Fruit fly (Drosophila melanogaster) Kc167 (cell line): ENCODE results near the gene Mipp2.

Experiments
- Myc ChIP-seq: fragments of >200 bp; optimal IDR thresholded peaks from 2 replicates; lab custom pipeline; 2017; ENCODE audit warnings: missing external identifiers
- Sin3A ChIP-seq: fragments of >200 bp; optimal IDR thresholded peaks from 2 replicates; lab custom pipeline; 2018; ENCODE audit warnings: missing external identifiers
- h ChIP-seq: fragments of >200 bp; optimal IDR thresholded peaks from 3 replicates; lab custom pipeline; 2018; ENCODE audit warnings: missing external identifiers
- insv ChIP-seq: fragments of >200 bp; optimal IDR thresholded peaks from 3 replicates; lab custom pipeline; 2018; ENCODE audit warnings: missing external identifiers
- psq ChIP-seq: fragments of >200 bp; optimal IDR thresholded peaks from 2 replicates; lab custom pipeline; 2017; ENCODE audit warnings: missing external identifiers
- ttk ChIP-seq: sonication (Bioruptor generic); optimal IDR thresholded peaks from 2 replicates; lab custom pipeline; 2017; ENCODE audit warnings: missing external identifiers

- TF ChIP-seq insv: no peak
- TF ChIP-seq ttk (lab: Kevin White, UChicago): no peak
- no peak for TF ChIP-seq Myc (lab: Kevin White, UChicago)
- no peak for TF ChIP-seq Sin3A
- no peak for TF ChIP-seq h (lab: Kevin White, UChicago)
- no peak for TF ChIP-seq psq (lab: Kevin White, UChicago)
These were observed 964 bp upstream of the Mipp2 start for dm6 chrX:6092235-6092634.
